Fruit fly (Drosophila melanogaster): ENCODE measurements around the gene CG4022.

dm6 chr3L:9424528-9424911, 13.9 kb upstream of the CG4022 start:
- TF ChIP-seq hth (optimal IDR thresholded peaks at IDR 0.05) (no peak), CG7372 (GFP tag; IDR thresholded peaks at IDR 0.05) (0 out of 2 replicates have a peak, but pooled peaks have one; percentile 12), pita (GFP tag; optimal IDR thresholded peaks at IDR 0.05) (no peak), CG3838 (GFP tag; optimal IDR thresholded peaks at IDR 0.05) (no peak), kay (GFP tag; optimal IDR thresholded peaks at IDR 0.05) (no peak), CG17361 (GFP tag; IDR thresholded peaks at IDR 0.05) (peak; percentile 47; the same call in 2 of the 3 replicates), ATbp (GFP tag; optimal IDR thresholded peaks at IDR 0.05) (no peak), Dfd (GFP tag; optimal IDR thresholded peaks at IDR 0.05) (no peak), salm (tag; optimal IDR thresholded peaks at IDR 0.05) (no peak), CG14050 (GFP tag; IDR thresholded peaks at IDR 0.05) (no peak), CG8281 (tag; optimal IDR thresholded peaks at IDR 0.05) (no peak), CG2875 (GFP tag; optimal IDR thresholded peaks at IDR 0.05) (no peak), Dref (GFP tag; IDR thresholded peaks at IDR 0.05) (no peak), zen (tag; optimal IDR thresholded peaks at IDR 0.05) (no peak)

Measured in whole organism, embryonic.